Worm (Caenorhabditis elegans) whole organism, L4 larva: ENCODE data around the gene T16A9.3.

Experiments
- D1046.2 ChIP-seq: fragments of 200-800 bp; sonication (Bioruptor generic); IDR thresholded peaks from 2 replicates; pipeline ENCODE4 v1.3.6; 2022; ENCODE audit warnings: missing genetic modification characterization, missing compliant biosample characterization
- F10B5.3 ChIP-seq: sonication (generic microtip); optimal IDR thresholded peaks from 2 replicates; lab custom pipeline; 2016; ENCODE audit warnings: mild to moderate bottlenecking, missing genetic modification characterization, missing compliant biosample characterization
- F26F4.8 ChIP-seq: fragments of 200-800 bp; sonication (Bioruptor generic); conservative IDR thresholded peaks from 2 replicates; pipeline ENCODE4 v1.3.6; 2022; ENCODE audit warnings: missing genetic modification characterization, missing compliant biosample characterization
- F49E8.2 ChIP-seq: sonication (generic microtip); optimal IDR thresholded peaks from 2 replicates; lab custom pipeline; 2016; ENCODE audit warnings: missing compliant biosample characterization, mild to moderate bottlenecking, missing genetic modification characterization, borderline replicate concordance
- R02D3.7 ChIP-seq: fragments of 150-350 bp; sonication (generic microtip); optimal IDR thresholded peaks from 3 replicates; lab custom pipeline; 2014; ENCODE audit warnings: missing biosample characterization, missing genetic modification characterization
- T20F7.1 ChIP-seq: fragments of 200-800 bp; sonication (Bioruptor generic); optimal IDR thresholded peaks from 2 replicates; lab custom pipeline; 2018; ENCODE audit warnings: mild to moderate bottlenecking, missing genetic modification characterization, missing compliant biosample characterization
- T26A8.4 ChIP-seq: fragments of 200-800 bp; sonication (Bioruptor generic); IDR thresholded peaks from 2 replicates; pipeline ENCODE4 v1.3.6; 2022; ENCODE audit warnings: missing genetic modification characterization, missing compliant biosample characterization
- Y48G9A.11 ChIP-seq: fragments of 200-800 bp; sonication (Bioruptor generic); IDR thresholded peaks from 2 replicates; pipeline ENCODE4 v1.3.6; 2022; ENCODE audit warnings: missing genetic modification reagents, missing genetic modification characterization, missing compliant biosample characterization
- Y5F2A.4 ChIP-seq: fragments of 200-800 bp; sonication (Bioruptor generic); optimal IDR thresholded peaks from 2 replicates; lab custom pipeline; 2018; ENCODE audit warnings: mild to moderate bottlenecking, missing genetic modification characterization, missing compliant biosample characterization
- Y75B8A.6 ChIP-seq: fragments of 200-800 bp; sonication (Bioruptor generic); IDR thresholded peaks from 2 replicates; pipeline ENCODE4 v1.3.6; 2022; ENCODE audit warnings: missing genetic modification reagents, missing genetic modification characterization, missing compliant biosample characterization
- ZK337.2 ChIP-seq: fragments of 200-800 bp; sonication (Bioruptor generic); IDR thresholded peaks from 2 replicates; pipeline ENCODE4 v1.3.6; 2022; ENCODE audit warnings: missing genetic modification reagents, missing genetic modification characterization, missing compliant biosample characterization
- aly-2 ChIP-seq: sonication (generic microtip); optimal IDR thresholded peaks from 2 replicates; lab custom pipeline; 2018; ENCODE audit warnings: missing biosample characterization, missing genetic modification characterization
- attf-4 ChIP-seq: sonication (generic microtip); optimal IDR thresholded peaks from 3 replicates; lab custom pipeline; 2017; ENCODE audit warnings: missing biosample characterization, missing genetic modification characterization
- ceh-44 ChIP-seq: fragments of 200-800 bp; sonication (Bioruptor generic); IDR thresholded peaks from 2 replicates; pipeline ENCODE4 v1.3.6; 2022; ENCODE audit warnings: missing genetic modification reagents, missing genetic modification characterization, missing compliant biosample characterization
- ceh-62 ChIP-seq: sonication (generic microtip); optimal IDR thresholded peaks from 2 replicates; lab custom pipeline; 2017; ENCODE audit warnings: missing biosample characterization, missing genetic modification characterization
- cey-2 ChIP-seq: sonication (generic microtip); optimal IDR thresholded peaks from 3 replicates; lab custom pipeline; 2017; ENCODE audit warnings: missing genetic modification characterization, mild to moderate bottlenecking, missing compliant biosample characterization, antibody characterized with exemption, borderline replicate concordance; ENCODE audit not compliant: insufficient read depth
- daf-16 ChIP-seq, 3 experiments: sonication (generic microtip); optimal IDR thresholded peaks; 2 replicates each; lab custom pipeline; 2016 to 2017; ENCODE audit warnings: missing genetic modification characterization in 3 of 3, missing genetic modification reagents in 3 of 3, mild to moderate bottlenecking in 2 of 3, missing compliant biosample characterization in 2 of 3, missing biosample characterization in 1 of 3, moderate library complexity in 1 of 3
- daf-8 ChIP-seq: fragments of 200-800 bp; sonication (Bioruptor generic); IDR thresholded peaks from 2 replicates; pipeline ENCODE4 v1.3.6; 2022; ENCODE audit warnings: missing genetic modification characterization, missing compliant biosample characterization
- dmd-8 ChIP-seq: fragments of 200-800 bp; sonication (Bioruptor generic); IDR thresholded peaks from 2 replicates; pipeline ENCODE4 v1.3.6; 2022; ENCODE audit warnings: missing genetic modification characterization, missing compliant biosample characterization
- dpl-1 ChIP-seq: fragments of 150-350 bp; optimal IDR thresholded peaks from 2 replicates; lab custom pipeline; 2014; ENCODE audit warnings: missing biosample characterization, missing genetic modification reagents, missing genetic modification characterization
- duxl-1 ChIP-seq: sonication (generic microtip); optimal IDR thresholded peaks from 2 replicates; lab custom pipeline; 2016; ENCODE audit warnings: mild to moderate bottlenecking, missing genetic modification characterization, moderate library complexity, missing compliant biosample characterization; ENCODE audit not compliant: poor library complexity
- dve-1 ChIP-seq: sonication (generic microtip); optimal IDR thresholded peaks from 2 replicates; lab custom pipeline; 2017; ENCODE audit warnings: antibody characterized with exemption, mild to moderate bottlenecking, missing genetic modification characterization, missing compliant biosample characterization; ENCODE audit not compliant: insufficient read depth
- egl-27 ChIP-seq: sonication (generic microtip); optimal IDR thresholded peaks from 3 replicates; lab custom pipeline; 2017; ENCODE audit warnings: missing biosample characterization, missing genetic modification reagents, missing genetic modification characterization
- egl-43 ChIP-seq: fragments of 200-800 bp; sonication (Bioruptor generic); IDR thresholded peaks from 2 replicates; pipeline ENCODE4 v1.3.6; 2022; ENCODE audit warnings: missing genetic modification reagents, missing genetic modification characterization, missing compliant biosample characterization
- fkh-10 ChIP-seq: fragments of 150-350 bp; optimal IDR thresholded peaks from 2 replicates; lab custom pipeline; 2014; ENCODE audit warnings: missing biosample characterization, missing genetic modification reagents, missing genetic modification characterization
- hmg-1.1 ChIP-seq: fragments of 200-800 bp; sonication (Bioruptor generic); IDR thresholded peaks from 2 replicates; pipeline ENCODE4 v1.3.6; 2022; ENCODE audit warnings: missing genetic modification reagents, missing genetic modification characterization, missing compliant biosample characterization
- lim-7 ChIP-seq: fragments of 200-800 bp; sonication (Bioruptor generic); IDR thresholded peaks from 2 replicates; pipeline ENCODE4 v1.3.6; 2022; ENCODE audit warnings: missing genetic modification characterization, missing compliant biosample characterization
- lin-1 ChIP-seq: fragments of 200-800 bp; sonication (Bioruptor generic); IDR thresholded peaks from 2 replicates; pipeline ENCODE4 v1.3.6; 2022; ENCODE audit warnings: missing genetic modification reagents, missing genetic modification characterization, missing compliant biosample characterization
- lin-38 ChIP-seq: fragments of 200-800 bp; sonication (Bioruptor generic); IDR thresholded peaks from 2 replicates; pipeline ENCODE4 v1.3.6; 2022; ENCODE audit warnings: missing genetic modification reagents, missing genetic modification characterization, missing compliant biosample characterization
- lir-3 ChIP-seq: sonication (generic microtip); optimal IDR thresholded peaks from 2 replicates; lab custom pipeline; 2016; ENCODE audit warnings: mild to moderate bottlenecking, missing genetic modification characterization, missing compliant biosample characterization
- madf-5 ChIP-seq, 2 experiments: fragments of 200-800 bp; sonication (Bioruptor generic); IDR thresholded peaks; 2 replicates each; pipeline ENCODE4 v1.3.6; 2022; ENCODE audit warnings: missing compliant biosample characterization in 2 of 2, missing genetic modification characterization in 2 of 2
- madf-9 ChIP-seq: fragments of 200-800 bp; sonication (Bioruptor generic); conservative IDR thresholded peaks from 2 replicates; pipeline ENCODE4 v1.3.6; 2022; ENCODE audit warnings: missing genetic modification reagents, missing genetic modification characterization, missing compliant biosample characterization
- mdt-29 ChIP-seq: fragments of 200-800 bp; sonication (Bioruptor generic); IDR thresholded peaks from 2 replicates; pipeline ENCODE4 v1.3.6; 2022; ENCODE audit warnings: missing genetic modification reagents, missing genetic modification characterization, missing compliant biosample characterization
- mep-1 ChIP-seq: fragments of 150-350 bp; sonication (generic microtip); optimal IDR thresholded peaks from 3 replicates; lab custom pipeline; 2014; ENCODE audit warnings: missing biosample characterization, missing genetic modification characterization
- mes-2 ChIP-seq: sonication (generic microtip); optimal IDR thresholded peaks from 2 replicates; lab custom pipeline; 2016; ENCODE audit warnings: missing genotype, mild to moderate bottlenecking, missing genetic modification characterization, missing compliant biosample characterization; ENCODE audit not compliant: poor library complexity, severe bottlenecking
- nhr-237 ChIP-seq: sonication (generic microtip); optimal IDR thresholded peaks from 2 replicates; lab custom pipeline; 2017; ENCODE audit warnings: missing biosample characterization, missing genetic modification characterization
- nhr-41 ChIP-seq: fragments of 200-800 bp; sonication (Bioruptor generic); IDR thresholded peaks from 2 replicates; pipeline ENCODE4 v1.3.6; 2022; ENCODE audit warnings: missing genetic modification reagents, missing genetic modification characterization, missing compliant biosample characterization
- nhr-48 ChIP-seq: sonication (generic microtip); optimal IDR thresholded peaks from 2 replicates; lab custom pipeline; 2016; ENCODE audit warnings: mild to moderate bottlenecking, missing genetic modification characterization, missing compliant biosample characterization
- nhr-6 ChIP-seq: fragments of 150-350 bp; optimal IDR thresholded peaks from 2 replicates; lab custom pipeline; 2014; ENCODE audit warnings: missing biosample characterization, missing genetic modification characterization
- nhr-77 ChIP-seq: fragments of 150-350 bp; optimal IDR thresholded peaks from 2 replicates; lab custom pipeline; 2014; ENCODE audit warnings: missing biosample characterization, missing genetic modification characterization
- php-3 ChIP-seq: fragments of 200-800 bp; sonication (Bioruptor generic); IDR thresholded peaks from 2 replicates; pipeline ENCODE4 v1.3.6; 2022; ENCODE audit warnings: missing genetic modification reagents, missing genetic modification characterization, missing compliant biosample characterization
- pqm-1 ChIP-seq: sonication (generic microtip); optimal IDR thresholded peaks from 2 replicates; lab custom pipeline; 2017; ENCODE audit warnings: missing biosample characterization, missing genetic modification characterization
- sdz-12 ChIP-seq: fragments of 200-800 bp; sonication (Bioruptor generic); optimal IDR thresholded peaks from 2 replicates; lab custom pipeline; 2018; ENCODE audit warnings: mild to moderate bottlenecking, missing genetic modification characterization, missing compliant biosample characterization
- set-16 ChIP-seq: fragments of 200-800 bp; sonication (Bioruptor generic); IDR thresholded peaks from 2 replicates; pipeline ENCODE4 v1.3.6; 2022; ENCODE audit warnings: missing genetic modification reagents, missing genetic modification characterization, missing compliant biosample characterization
- spr-1 ChIP-seq: sonication (generic microtip); optimal IDR thresholded peaks from 2 replicates; lab custom pipeline; 2016; ENCODE audit warnings: mild to moderate bottlenecking, missing genetic modification characterization, missing compliant biosample characterization
- tra-1 ChIP-seq: fragments of 200-800 bp; sonication (Bioruptor generic); IDR thresholded peaks from 2 replicates; pipeline ENCODE4 v1.3.6; 2022; ENCODE audit warnings: missing genetic modification reagents, missing genetic modification characterization, missing compliant biosample characterization
- unc-130 ChIP-seq: sonication (generic microtip); optimal IDR thresholded peaks from 2 replicates; lab custom pipeline; 2016; ENCODE audit warnings: missing genetic modification reagents, missing genetic modification characterization, missing compliant biosample characterization
- unc-62 ChIP-seq, 3 experiments: fragments of 150-350 bp in 1 of 3; sonication (generic microtip); optimal IDR thresholded peaks in 2 of 3; peaks in 1 of 3; 1 replicate in 1 of 3; 2 replicates in 2 of 3; lab custom pipeline; 2014 to 2017; ENCODE audit warnings: missing biosample characterization in 3 of 3, missing genetic modification characterization in 3 of 3, missing genetic modification reagents in 3 of 3, missing genotype in 1 of 3
- zfp-2 ChIP-seq: sonication (generic microtip); optimal IDR thresholded peaks from 2 replicates; lab custom pipeline; 2016; ENCODE audit warnings: mild to moderate bottlenecking, missing genetic modification characterization, missing compliant biosample characterization
- zip-2 ChIP-seq: fragments of 150-350 bp; optimal IDR thresholded peaks from 2 replicates; lab custom pipeline; 2014; ENCODE audit warnings: missing biosample characterization, missing genetic modification characterization
- ztf-7 ChIP-seq: fragments of 150-350 bp; optimal IDR thresholded peaks from 2 replicates; lab custom pipeline; 2014; ENCODE audit warnings: missing biosample characterization, missing genetic modification characterization

Gene T16A9.3

DNA sequence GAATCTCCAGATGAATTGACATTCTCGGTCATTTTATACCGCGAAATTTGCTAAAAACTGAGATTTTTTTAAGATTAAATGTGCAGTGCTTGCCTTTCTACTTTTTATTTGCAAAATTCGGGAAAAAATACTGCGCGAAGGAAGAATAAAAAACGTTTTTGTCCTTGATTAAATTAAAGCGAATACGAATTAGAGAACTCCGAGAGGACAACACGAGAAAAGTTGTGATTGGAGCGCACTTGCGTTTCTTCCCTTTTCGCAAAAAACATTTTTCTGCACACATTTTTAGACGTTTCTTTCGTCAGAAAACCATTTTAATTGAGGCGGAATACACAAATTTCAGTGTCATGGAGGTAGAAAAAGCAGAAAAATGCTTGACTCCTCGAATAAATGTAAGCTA is 19.9 kb upstream of the T16A9.3 start, which contains the start of the genes trm-1 and ints-2 (continued):
- no peak for TF ChIP-seq daf-16 (GFP tag; optimal IDR thresholded peaks at IDR 0.05; lab: Kevin White, UChicago)
- no peak for TF ChIP-seq daf-16 (tag; optimal IDR thresholded peaks at IDR 0.05; lab: Kevin White, UChicago)
- no peak for TF ChIP-seq madf-9 (GFP tag; lab: Robert Waterston, UW)
- TF ChIP-seq F10B5.3 (tag; lab: Kevin White, UChicago) = no peak
- TF ChIP-seq ztf-7 (tag; lab: Kevin White, UChicago) = no peak
- no peak for TF ChIP-seq F49E8.2 (tag; lab: Kevin White, UChicago)
- no peak for TF ChIP-seq T26A8.4 (GFP tag; lab: Robert Waterston, UW)
- TF ChIP-seq lir-3 (tag; lab: Kevin White, UChicago) = no peak
- TF ChIP-seq sdz-12 (GFP tag; lab: Kevin White, UChicago) = no peak
- no peak for TF ChIP-seq lin-1
- peak; percentile 28 for TF ChIP-seq fkh-10 (GFP tag; lab: Kevin White, UChicago)
- no peak for TF ChIP-seq ceh-44 (GFP tag; lab: Robert Waterston, UW)
- no peak for TF ChIP-seq Y75B8A.6 (GFP tag; lab: Robert Waterston, UW)
- TF ChIP-seq nhr-237 (tag; lab: Kevin White, UChicago) = no peak
- TF ChIP-seq Y5F2A.4 = no peak
- no peak for TF ChIP-seq lim-7 (GFP tag; lab: Robert Waterston, UW)
- no peak for TF ChIP-seq nhr-6
- no peak for TF ChIP-seq egl-43
- TF ChIP-seq hmg-1.1 (GFP tag; lab: Robert Waterston, UW) = peak; percentile 38; the same call in 1 of the 2 replicates
- TF ChIP-seq Y48G9A.11 (GFP tag; lab: Robert Waterston, UW) = no peak
- no peak for TF ChIP-seq ZK337.2
- TF ChIP-seq pqm-1 (tag; lab: Kevin White, UChicago) = no peak
- TF ChIP-seq madf-5 (GFP tag; IDR thresholded peaks at IDR 0.05; lab: Robert Waterston, UW) = no peak
- TF ChIP-seq daf-8 (GFP tag; lab: Robert Waterston, UW) = no peak
- TF ChIP-seq nhr-77 (tag; lab: Kevin White, UChicago) = peak; percentile 46
- no peak for TF ChIP-seq cey-2 (tag; lab: Kevin White, UChicago)
- TF ChIP-seq R02D3.7 (tag; lab: Kevin White, UChicago) = no peak
- no peak for TF ChIP-seq nhr-48 (tag; lab: Kevin White, UChicago)
- TF ChIP-seq php-3 (GFP tag; lab: Robert Waterston, UW) = no peak
- TF ChIP-seq aly-2 (tag; lab: Kevin White, UChicago) = no peak
- no peak for TF ChIP-seq spr-1 (tag; lab: Kevin White, UChicago)
- no peak for TF ChIP-seq duxl-1 (tag; lab: Kevin White, UChicago)
- TF ChIP-seq lin-38 (GFP tag; lab: Robert Waterston, UW) = peak; percentile 97
- peak; percentile 85 for TF ChIP-seq mes-2 (tag; lab: Kevin White, UChicago)
- TF ChIP-seq T20F7.1 (GFP tag; lab: Kevin White, UChicago) = peak; percentile 63
- no peak for TF ChIP-seq zip-2 (tag; lab: Kevin White, UChicago)
- TF ChIP-seq F26F4.8 (GFP tag; lab: Robert Waterston, UW) = no peak
- peak; percentile 66 for TF ChIP-seq dpl-1 (GFP tag; lab: Kevin White, UChicago)
- no peak for TF ChIP-seq dmd-8 (GFP tag; lab: Robert Waterston, UW)
- TF ChIP-seq unc-130 (GFP tag; lab: Kevin White, UChicago) = no peak
- no peak for TF ChIP-seq set-16 (GFP tag; lab: Robert Waterston, UW)
- no peak for TF ChIP-seq tra-1 (GFP tag; lab: Robert Waterston, UW)
- TF ChIP-seq nhr-41 (GFP tag; lab: Robert Waterston, UW) = no peak
- peak; percentile 47 for TF ChIP-seq dve-1 (tag; lab: Kevin White, UChicago)
- no peak for TF ChIP-seq unc-62 (GFP tag; optimal IDR thresholded peaks at IDR 0.05 in 1 of 2; lab: Kevin White, UChicago)
- TF ChIP-seq unc-62 (tag; optimal IDR thresholded peaks at IDR 0.05; lab: Kevin White, UChicago) = no peak
- no peak for TF ChIP-seq D1046.2 (GFP tag; lab: Robert Waterston, UW)
- no peak for TF ChIP-seq zfp-2 (tag; lab: Kevin White, UChicago)
- TF ChIP-seq attf-4 (tag; lab: Kevin White, UChicago) = no peak
- no peak for TF ChIP-seq mep-1 (tag; lab: Kevin White, UChicago)
- TF ChIP-seq ceh-62 = no peak
- no peak for TF ChIP-seq egl-27 (tag; lab: Kevin White, UChicago)
- TF ChIP-seq mdt-29 (GFP tag; lab: Robert Waterston, UW) = no peak
